Fruit fly (Drosophila melanogaster) whole organism: ENCODE results near the gene mtd.

Experiments used
- Dll ChIP-seq: fragments of >200 bp; optimal IDR thresholded peaks from 2 replicates; lab custom pipeline; 2017
- EcR ChIP-seq, 2 experiments: fragments of >200 bp; optimal IDR thresholded peaks; 2 replicates each; lab custom pipeline; 2017; ENCODE audit warnings: missing biosample characterization in 2 of 2, missing genetic modification characterization in 2 of 2, missing genetic modification reagents in 2 of 2
- pan ChIP-seq: fragments of >200 bp; optimal IDR thresholded peaks from 2 replicates; lab custom pipeline; 2017
- psq ChIP-seq: fragments of >200 bp; optimal IDR thresholded peaks from 2 replicates; lab custom pipeline; 2017
- usp ChIP-seq: fragments of >200 bp; optimal IDR thresholded peaks from 2 replicates; lab custom pipeline; 2017; ENCODE audit warnings: missing biosample characterization, missing genetic modification characterization, mixed read lengths

dm6 chr3R:5355135-5355493, 4.9 kb upstream of the mtd start:
- TF ChIP-seq psq (no peak), EcR (GFP tag; optimal IDR thresholded peaks at IDR 0.05; lab: Kevin White, UChicago) (no peak), usp (GFP tag; lab: Kevin White, UChicago) (no peak), pan (lab: Kevin White, UChicago) (no peak), Dll (lab: Kevin White, UChicago) (no peak)
